Comparison of ENCODE assay signal across 1 fruit fly cellular context in the genomic region with DNA sequence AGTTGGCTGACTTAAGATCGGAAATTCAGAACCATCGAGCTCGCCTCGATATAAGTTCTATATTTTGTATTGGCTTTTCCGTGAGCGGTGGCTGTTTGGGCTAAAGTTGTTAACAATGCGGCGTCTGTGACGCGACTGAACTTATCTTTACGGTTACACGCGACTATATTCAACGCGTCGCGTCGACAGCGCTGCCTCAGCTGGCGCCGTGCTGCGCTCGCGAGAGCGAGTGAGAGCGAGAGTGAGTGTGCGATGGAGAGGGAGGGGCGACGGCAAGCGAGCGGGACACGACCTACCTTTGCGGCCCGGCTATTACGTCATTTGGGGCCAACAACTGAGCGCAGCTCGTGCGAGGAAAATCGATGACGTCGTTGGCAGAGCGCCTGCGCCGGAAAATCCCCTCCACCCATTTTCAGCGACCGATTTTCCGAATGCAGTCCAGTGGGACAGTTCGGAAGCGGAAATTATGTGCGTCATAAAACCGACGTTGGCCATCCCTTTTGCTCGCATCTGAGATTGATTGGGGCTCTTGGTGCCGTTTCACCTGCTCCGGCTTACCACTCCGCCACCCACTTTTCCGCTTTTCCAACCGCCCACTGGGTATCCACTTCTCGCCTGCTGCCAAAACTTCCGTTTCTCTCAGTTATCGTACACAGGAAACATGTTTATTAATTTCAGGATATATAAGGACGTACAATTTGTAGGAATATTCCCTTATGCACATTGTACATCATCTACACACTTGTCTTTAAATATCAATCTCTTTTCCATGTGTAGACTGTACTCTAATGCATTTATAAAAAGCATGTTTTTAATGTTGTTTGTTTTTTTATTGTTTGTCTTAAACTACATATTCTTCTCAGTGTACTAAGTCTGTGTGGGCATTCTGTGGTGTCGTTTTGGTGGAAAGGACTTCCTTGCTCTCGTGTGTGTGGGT.
TF ChIP-seq lines count a peak whose summit lies in the region.

A gene (minus strand): TSS at position 121 of the 937 bp plus-strand sequence.

TF ChIP-seq in whole organism, embryonic, 481 proteins besides CTCF, POLR2A, EP300 and RAD21 (continued from another document):
- TF ChIP-seq CG4328 (GFP tag; optimal IDR thresholded peaks at IDR 0.05; lab: Kevin White, UChicago) (no peak), CG15601 (tag; optimal IDR thresholded peaks at IDR 0.05; lab: Kevin White, UChicago) (no peak), CG13296 (GFP tag; optimal IDR thresholded peaks at IDR 0.05; lab: Kevin White, UChicago) (peak; percentile 50), Meics (GFP tag; optimal IDR thresholded peaks at IDR 0.05; lab: Kevin White, UChicago) (peak; percentile 73), YL-1 (GFP tag; optimal IDR thresholded peaks at IDR 0.05; lab: Kevin White, UChicago) (no peak), eyg (GFP tag; optimal IDR thresholded peaks at IDR 0.05; lab: Kevin White, UChicago) (peak; percentile 15), CG11247 (GFP tag; IDR thresholded peaks at IDR 0.05; lab: Robert Waterston, UW) (no peak; the same call in 1 of the 2 replicates), CG17186 (GFP tag; optimal IDR thresholded peaks at IDR 0.05; lab: Kevin White, UChicago) (no peak), Oaz (GFP tag; IDR thresholded peaks at IDR 0.05; lab: Robert Waterston, UW) (no peak), fd64A (GFP tag; optimal IDR thresholded peaks at IDR 0.05; lab: Kevin White, UChicago) (no peak), trem (tag; optimal IDR thresholded peaks at IDR 0.05; lab: Kevin White, UChicago) (no peak), Blimp-1 (GFP tag; optimal IDR thresholded peaks at IDR 0.05; lab: Kevin White, UChicago) (peak; percentile 99), Antp (GFP tag; optimal IDR thresholded peaks at IDR 0.05; lab: Kevin White, UChicago) (peak; percentile 51), sug (tag; optimal IDR thresholded peaks at IDR 0.05; lab: Kevin White, UChicago) (no peak), Deaf1 (tag; optimal IDR thresholded peaks at IDR 0.05; lab: Kevin White, UChicago) (peak; percentile 97), CG7987 (GFP tag; optimal IDR thresholded peaks at IDR 0.05; lab: Kevin White, UChicago) (no peak), CG17612 (GFP tag; IDR thresholded peaks at IDR 0.05; lab: Robert Waterston, UW) (no peak), CG8281 (tag; optimal IDR thresholded peaks at IDR 0.05; lab: Kevin White, UChicago) (no peak), CG34422 (GFP tag; IDR thresholded peaks at IDR 0.05; lab: Robert Waterston, UW) (peak; percentile 48; the same call in 1 of the 3 replicates), nerfin-2 (GFP tag; IDR thresholded peaks at IDR 0.05; lab: Robert Waterston, UW; ENCODE audit: partially characterized antibody) (no peak), CG18599 (GFP tag; optimal IDR thresholded peaks at IDR 0.05; lab: Kevin White, UChicago) (peak; percentile 92), Rfx (GFP tag; IDR thresholded peaks at IDR 0.05; lab: Robert Waterston, UW) (peak; percentile 55), Scr (GFP tag; IDR thresholded peaks at IDR 0.05; lab: Robert Waterston, UW; ENCODE audit: partially characterized antibody) (peak; percentile 20), so (GFP tag; IDR thresholded peaks at IDR 0.05; lab: Robert Waterston, UW) (no peak), CG12659 (GFP tag; optimal IDR thresholded peaks at IDR 0.05; lab: Kevin White, UChicago) (peak; percentile 34), otp (GFP tag; IDR thresholded peaks at IDR 0.05; lab: Robert Waterston, UW) (no peak; the same call in 2 of the 3 replicates), CG12236 (GFP tag; optimal IDR thresholded peaks at IDR 0.05; lab: Kevin White, UChicago) (no peak), CG11085 (GFP tag; IDR thresholded peaks at IDR 0.05; lab: Robert Waterston, UW) (no peak), Poxn (GFP tag; IDR thresholded peaks at IDR 0.05; lab: Robert Waterston, UW) (no peak), Mad (GFP tag; optimal IDR thresholded peaks at IDR 0.05; lab: Kevin White, UChicago) (no peak), rib (GFP tag; IDR thresholded peaks at IDR 0.05; lab: Robert Waterston, UW) (0 out of 2 replicates have a peak, but pooled peaks have one; percentile 42), CG2129 (GFP tag; IDR thresholded peaks at IDR 0.05; lab: Robert Waterston, UW; ENCODE audit: partially characterized antibody) (no peak), Usf (GFP tag; optimal IDR thresholded peaks at IDR 0.05; lab: Kevin White, UChicago) (no peak), croc (GFP tag; conservative IDR thresholded peaks at IDR 0.05; lab: Robert Waterston, UW) (no peak), CG1792 (GFP tag; optimal IDR thresholded peaks at IDR 0.05; lab: Kevin White, UChicago) (no peak), Asciz (GFP tag; optimal IDR thresholded peaks at IDR 0.05; lab: Kevin White, UChicago) (no peak), ase (GFP tag; IDR thresholded peaks at IDR 0.05; lab: Robert Waterston, UW) (no peak), slou (GFP tag; optimal IDR thresholded peaks at IDR 0.05; lab: Kevin White, UChicago) (no peak), odd (GFP tag; optimal IDR thresholded peaks at IDR 0.05; lab: Kevin White, UChicago) (no peak), CG1024 (GFP tag; IDR thresholded peaks at IDR 0.05; lab: Robert Waterston, UW) (no peak), sim (GFP tag; IDR thresholded peaks at IDR 0.05; lab: Robert Waterston, UW) (no peak), Kr (GFP tag; optimal IDR thresholded peaks at IDR 0.05; lab: Kevin White, UChicago) (no peak), Taf1 (GFP tag; IDR thresholded peaks at IDR 0.05; lab: Robert Waterston, UW) (no peak), BtbVII (GFP tag; optimal IDR thresholded peaks at IDR 0.05; lab: Kevin White, UChicago) (peak; percentile 88), CG14860 (GFP tag; IDR thresholded peaks at IDR 0.05; lab: Robert Waterston, UW; ENCODE audit: partially characterized antibody) (no peak), HmgD (GFP tag; optimal IDR thresholded peaks at IDR 0.05; lab: Kevin White, UChicago) (no peak), CrebB (tag; optimal IDR thresholded peaks at IDR 0.05; lab: Kevin White, UChicago) (peak; percentile 12), Fer2 (tag; optimal IDR thresholded peaks at IDR 0.05; lab: Kevin White, UChicago) (peak; percentile 26), chinmo (GFP tag; IDR thresholded peaks at IDR 0.05; lab: Robert Waterston, UW; ENCODE audit: partially characterized antibody) (peak; percentile 97), Bdp1 (GFP tag; optimal IDR thresholded peaks at IDR 0.05; lab: Kevin White, UChicago) (no peak)
